Fruit fly (Drosophila melanogaster) whole organism, prepupa: ENCODE data around the gene grsm.

Experiments used
- CG3919 ChIP-seq: fragments of 200-800 bp; sonication (Bioruptor generic); optimal IDR thresholded peaks from 3 replicates; lab custom pipeline; 2016; ENCODE audit warnings: missing biosample characterization, missing genetic modification characterization
- CG6792 ChIP-seq: fragments of 200-800 bp; sonication (Bioruptor generic); optimal IDR thresholded peaks from 3 replicates; lab custom pipeline; 2016; ENCODE audit warnings: missing biosample characterization, missing genetic modification characterization

- TF ChIP-seq CG3919 (no peak), CG6792 (GFP tag; lab: Kevin White, UChicago) (no peak)
Observed at dm6 chr3R:12915811-12916210, 51.7 kb downstream of the grsm start, which contains the start of gene beat-Vb.
